Worm (Caenorhabditis elegans): ENCODE measurements around the gene C14B4.2.

DNA sequence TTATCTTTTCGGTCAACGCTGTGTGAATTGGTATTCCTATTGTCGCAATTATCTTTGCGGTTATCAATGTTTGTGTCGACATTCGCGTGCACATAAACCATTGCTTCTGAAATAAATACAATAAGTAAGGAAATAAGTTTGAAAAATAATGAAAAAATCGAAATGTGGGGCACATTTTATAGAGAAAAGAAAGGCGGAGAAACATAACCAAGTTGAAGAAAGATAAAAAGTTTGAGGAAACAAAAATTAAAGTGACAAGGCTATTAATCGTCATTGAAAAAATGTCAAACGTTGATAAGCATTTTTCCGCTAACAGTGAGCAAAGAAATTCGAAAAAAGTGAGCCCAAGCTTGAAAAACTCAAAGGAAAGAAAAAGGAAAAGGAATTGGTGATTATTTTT lies 40.1 kb downstream of the C14B4.2 start, which contains the start of gene C43D7.4:
- no peak for TF ChIP-seq jun-1 (tag; optimal IDR thresholded peaks at IDR 0.05)
- no peak for TF ChIP-seq nhr-237 (tag; optimal IDR thresholded peaks at IDR 0.05)
